Fruit fly (Drosophila melanogaster) whole organism, prepupa: ENCODE measurements around the gene CG31313.

Experiments used
- Blimp-1 ChIP-seq: fragments of 200-800 bp; sonication (Bioruptor generic); optimal IDR thresholded peaks from 3 replicates; lab custom pipeline; 2017; ENCODE audit warnings: missing biosample characterization, missing genetic modification characterization, mild to moderate bottlenecking, moderate library complexity, missing genetic modification reagents
- CG11294 ChIP-seq: fragments of 200-800 bp; sonication (Bioruptor generic); IDR thresholded peaks from 2 replicates; pipeline ENCODE4 v1.3.6; 2022; ENCODE audit warnings: missing biosample characterization, missing genetic modification characterization
- CG11762 ChIP-seq: fragments of 200-800 bp; sonication (Bioruptor generic); optimal IDR thresholded peaks from 3 replicates; lab custom pipeline; 2016; ENCODE audit warnings: missing biosample characterization, missing genetic modification characterization; ENCODE audit not compliant: insufficient read depth
- CG11902 ChIP-seq: fragments of 200-800 bp; sonication (Bioruptor generic); optimal IDR thresholded peaks from 3 replicates; lab custom pipeline; 2016; ENCODE audit warnings: missing biosample characterization, missing genetic modification characterization
- CG1621 ChIP-seq: fragments of 200-800 bp; sonication (Bioruptor generic); optimal IDR thresholded peaks from 3 replicates; lab custom pipeline; 2018; ENCODE audit warnings: missing biosample characterization, mild to moderate bottlenecking, missing genetic modification characterization
- CG3032 ChIP-seq: fragments of 200-800 bp; optimal IDR thresholded peaks from 2 replicates; lab custom pipeline; 2019; ENCODE audit warnings: missing biosample characterization, mild to moderate bottlenecking, missing genetic modification characterization, moderate library complexity
- CG31627 ChIP-seq: fragments of 200-800 bp; sonication (Bioruptor generic); optimal IDR thresholded peaks from 3 replicates; lab custom pipeline; 2016; ENCODE audit warnings: missing biosample characterization, missing genetic modification characterization
- CG32006 ChIP-seq: fragments of 200-800 bp; sonication (Bioruptor generic); optimal IDR thresholded peaks from 3 replicates; lab custom pipeline; 2017; ENCODE audit warnings: missing biosample characterization, mild to moderate bottlenecking, missing genetic modification characterization
- CG3919 ChIP-seq: fragments of 200-800 bp; sonication (Bioruptor generic); optimal IDR thresholded peaks from 3 replicates; lab custom pipeline; 2016; ENCODE audit warnings: missing biosample characterization, missing genetic modification characterization
- CG4318 ChIP-seq: fragments of 200-800 bp; sonication (Bioruptor generic); optimal IDR thresholded peaks from 3 replicates; lab custom pipeline; 2017; ENCODE audit warnings: missing biosample characterization, mild to moderate bottlenecking, missing genetic modification characterization
- CG6163 ChIP-seq: fragments of 200-800 bp; sonication (Bioruptor generic); IDR thresholded peaks from 3 replicates; pipeline ENCODE4 v1.3.6; 2022; ENCODE audit warnings: missing biosample characterization, missing genetic modification characterization
- CG6276 ChIP-seq: fragments of 200-800 bp; sonication (Bioruptor generic); optimal IDR thresholded peaks from 2 replicates; lab custom pipeline; 2017; ENCODE audit warnings: missing biosample characterization, mild to moderate bottlenecking, missing genetic modification characterization
- CG6792 ChIP-seq: fragments of 200-800 bp; sonication (Bioruptor generic); optimal IDR thresholded peaks from 3 replicates; lab custom pipeline; 2016; ENCODE audit warnings: missing biosample characterization, missing genetic modification characterization
- CG6808 ChIP-seq: fragments of 200-800 bp; sonication (Bioruptor generic); optimal IDR thresholded peaks from 3 replicates; lab custom pipeline; 2017; ENCODE audit warnings: missing biosample characterization, missing genetic modification characterization, mild to moderate bottlenecking, moderate library complexity, missing genetic modification reagents
- CG6854 ChIP-seq: fragments of 200-800 bp; sonication (Bioruptor generic); optimal IDR thresholded peaks from 2 replicates; lab custom pipeline; 2017; ENCODE audit warnings: missing biosample characterization, mild to moderate bottlenecking, missing genetic modification characterization
- CG7368 ChIP-seq: fragments of 200-800 bp; sonication (Bioruptor generic); optimal IDR thresholded peaks from 3 replicates; lab custom pipeline; 2016; ENCODE audit warnings: missing biosample characterization, missing genetic modification characterization
- CG8119 ChIP-seq: fragments of 200-800 bp; sonication (Bioruptor generic); IDR thresholded peaks from 3 replicates; pipeline ENCODE4 v1.3.6; 2022; ENCODE audit warnings: missing biosample characterization, missing genetic modification characterization
- CG8632 ChIP-seq: fragments of 200-800 bp; sonication (Bioruptor generic); optimal IDR thresholded peaks from 3 replicates; lab custom pipeline; 2016; ENCODE audit warnings: missing biosample characterization, missing genetic modification characterization
- CG9139 ChIP-seq: fragments of 200-800 bp; sonication (Bioruptor generic); optimal IDR thresholded peaks from 3 replicates; lab custom pipeline; 2017; ENCODE audit warnings: missing biosample characterization, mild to moderate bottlenecking, missing genetic modification characterization
- Eip75B ChIP-seq: fragments of 200-800 bp; sonication (Bioruptor generic); optimal IDR thresholded peaks from 3 replicates; lab custom pipeline; 2016; ENCODE audit warnings: missing biosample characterization, missing genetic modification characterization
- Eip78C ChIP-seq: fragments of 200-800 bp; sonication (Bioruptor generic); peaks from one replicate; lab custom pipeline; 2016; ENCODE audit warnings: missing biosample characterization, missing genetic modification characterization
- Eip93F ChIP-seq: fragments of 200-800 bp; sonication (Bioruptor generic); optimal IDR thresholded peaks from 2 replicates; lab custom pipeline; 2016; ENCODE audit warnings: missing biosample characterization, mild to moderate bottlenecking, missing genetic modification characterization
- Ets96B ChIP-seq: fragments of 200-800 bp; optimal IDR thresholded peaks from 2 replicates; lab custom pipeline; 2019; ENCODE audit warnings: missing biosample characterization, mild to moderate bottlenecking, missing genetic modification characterization, moderate library complexity
- Gug ChIP-seq: fragments of 200-800 bp; sonication (Bioruptor generic); IDR thresholded peaks from 2 replicates; pipeline ENCODE4 v1.3.6; 2022; ENCODE audit warnings: missing biosample characterization, missing genetic modification characterization
- Hr38 ChIP-seq: sonication (Bioruptor generic); optimal IDR thresholded peaks from 2 replicates; lab custom pipeline; 2016; ENCODE audit warnings: missing biosample characterization, missing genetic modification characterization
- Hr39 ChIP-seq: fragments of 200-800 bp; sonication (Bioruptor generic); optimal IDR thresholded peaks from 2 replicates; lab custom pipeline; 2016; ENCODE audit warnings: missing biosample characterization, missing genetic modification characterization
- Hr4 ChIP-seq: fragments of 200-800 bp; sonication (Bioruptor generic); optimal IDR thresholded peaks from 3 replicates; lab custom pipeline; 2016; ENCODE audit warnings: missing biosample characterization, missing genetic modification characterization
- OdsH ChIP-seq: fragments of 200-800 bp; sonication (Bioruptor generic); optimal IDR thresholded peaks from 3 replicates; lab custom pipeline; 2016; ENCODE audit warnings: missing biosample characterization, missing genetic modification characterization
- Smox ChIP-seq: fragments of 200-800 bp; sonication (Bioruptor generic); optimal IDR thresholded peaks from 3 replicates; lab custom pipeline; 2016; ENCODE audit warnings: missing biosample characterization, missing genetic modification characterization
- Sox102F ChIP-seq: fragments of 200-800 bp; sonication (Bioruptor generic); optimal IDR thresholded peaks from 2 replicates; lab custom pipeline; 2016; ENCODE audit warnings: missing biosample characterization, mild to moderate bottlenecking, missing genetic modification characterization
- Sox14 ChIP-seq: fragments of 200-800 bp; sonication (Bioruptor generic); optimal IDR thresholded peaks from 3 replicates; lab custom pipeline; 2016; ENCODE audit warnings: missing biosample characterization, missing genetic modification characterization
- achi ChIP-seq: fragments of 200-800 bp; sonication (Bioruptor generic); optimal IDR thresholded peaks from 3 replicates; lab custom pipeline; 2016; ENCODE audit warnings: missing biosample characterization, missing genetic modification characterization
- acj6 ChIP-seq: fragments of 200-800 bp; sonication (Bioruptor generic); optimal IDR thresholded peaks from 3 replicates; lab custom pipeline; 2016; ENCODE audit warnings: missing biosample characterization, missing genetic modification characterization
- dac ChIP-seq: fragments of 200-800 bp; sonication (Bioruptor generic); optimal IDR thresholded peaks from 2 replicates; lab custom pipeline; 2017; ENCODE audit warnings: missing biosample characterization, mild to moderate bottlenecking, missing genetic modification characterization
- eg ChIP-seq: fragments of 200-800 bp; sonication (Bioruptor generic); IDR thresholded peaks from 3 replicates; pipeline ENCODE4 v1.3.6; 2022; ENCODE audit warnings: missing biosample characterization, missing genetic modification characterization
- esn ChIP-seq: fragments of 200-800 bp; sonication (Bioruptor generic); optimal IDR thresholded peaks from 2 replicates; lab custom pipeline; 2016; ENCODE audit warnings: missing biosample characterization, mild to moderate bottlenecking, missing genetic modification characterization, moderate library complexity
- fd59A ChIP-seq: fragments of 200-800 bp; sonication (Bioruptor generic); optimal IDR thresholded peaks from 2 replicates; lab custom pipeline; 2017; ENCODE audit warnings: missing biosample characterization, mild to moderate bottlenecking, missing genetic modification characterization, missing genetic modification reagents
- fkh ChIP-seq: fragments of 200-800 bp; sonication (Bioruptor generic); optimal IDR thresholded peaks from 3 replicates; lab custom pipeline; 2017; ENCODE audit warnings: missing biosample characterization, mild to moderate bottlenecking, missing genetic modification characterization, moderate library complexity
- lz ChIP-seq: fragments of 200-800 bp; sonication (Bioruptor generic); optimal IDR thresholded peaks from 3 replicates; lab custom pipeline; 2016; ENCODE audit warnings: missing biosample characterization, missing genetic modification characterization
- net ChIP-seq: fragments of 200-800 bp; sonication (Bioruptor generic); optimal IDR thresholded peaks from 3 replicates; lab custom pipeline; 2016; ENCODE audit warnings: missing biosample characterization, missing genetic modification characterization
- pdm3 ChIP-seq: fragments of 200-800 bp; sonication (Bioruptor generic); optimal IDR thresholded peaks from 3 replicates; lab custom pipeline; 2016; ENCODE audit warnings: missing biosample characterization, missing genetic modification characterization
- salr ChIP-seq, 2 experiments: fragments of 200-800 bp; sonication (Bioruptor generic); optimal IDR thresholded peaks; 3 replicates each; lab custom pipeline; 2016 to 2018; ENCODE audit warnings: missing biosample characterization in 2 of 2, missing genetic modification characterization in 2 of 2, mild to moderate bottlenecking in 1 of 2
- spab ChIP-seq: fragments of 200-800 bp; sonication (Bioruptor generic); optimal IDR thresholded peaks from 2 replicates; lab custom pipeline; 2017; ENCODE audit warnings: missing biosample characterization, mild to moderate bottlenecking, missing genetic modification characterization, missing genetic modification reagents
- ss ChIP-seq, 2 experiments: fragments of 200-800 bp; sonication (Bioruptor generic); optimal IDR thresholded peaks; 2 replicates in 1 of 2; 3 replicates in 1 of 2; lab custom pipeline; 2017 to 2018; ENCODE audit warnings: mild to moderate bottlenecking in 2 of 2, missing biosample characterization in 2 of 2, missing genetic modification characterization in 2 of 2, moderate library complexity in 1 of 2
- svp ChIP-seq: fragments of 200-800 bp; sonication (Bioruptor generic); peaks from one replicate; lab custom pipeline; 2016; ENCODE audit warnings: missing biosample characterization, missing genetic modification characterization
- vri ChIP-seq: fragments of 200-800 bp; sonication (Bioruptor generic); optimal IDR thresholded peaks from 3 replicates; lab custom pipeline; 2016; ENCODE audit warnings: missing biosample characterization, mild to moderate bottlenecking, missing genetic modification characterization

The CG31313 gene

dm6 chr3R:14560635-14561034 lies 6.6 kb downstream of the CG31313 start, which contains the start of gene Jig:
Gene Jig (plus strand): TSS chr3R:14560935.
- TF ChIP-seq Eip78C (GFP tag; lab: Kevin White, UChicago) (no peak), pdm3 (GFP tag; lab: Kevin White, UChicago) (no peak), fkh (no peak), esn (GFP tag; lab: Kevin White, UChicago) (no peak), Eip75B (GFP tag; lab: Kevin White, UChicago) (no peak), Hr39 (GFP tag; lab: Kevin White, UChicago) (no peak), CG11294 (no peak), CG4318 (no peak), CG1621 (no peak), CG7368 (GFP tag; lab: Kevin White, UChicago) (no peak), Ets96B (tag; lab: Kevin White, UChicago) (no peak), CG6808 (GFP tag; lab: Kevin White, UChicago) (no peak), salr (GFP tag; optimal IDR thresholded peaks at IDR 0.05; lab: Kevin White, UChicago) (no peak), CG6163 (no peak), Gug (no peak), CG3919 (GFP tag; lab: Kevin White, UChicago) (no peak), spab (GFP tag; lab: Kevin White, UChicago) (no peak), net (no peak), Smox (GFP tag; lab: Kevin White, UChicago) (no peak), CG32006 (GFP tag; lab: Kevin White, UChicago) (no peak)

- TF ChIP-seq pdm3 (GFP tag; lab: Kevin White, UChicago) (no peak), Hr38 (GFP tag; lab: Kevin White, UChicago) (no peak), lz (GFP tag; lab: Kevin White, UChicago) (no peak), fkh (no peak), ss (GFP tag; optimal IDR thresholded peaks at IDR 0.05; lab: Kevin White, UChicago) (no peak), net (no peak)
- TF ChIP-seq, all 60 proteins: peak for 0
Measured at dm6 chr3R:14559954-14560353, 7.3 kb downstream of the CG31313 start, which contains the start of gene CG14854. Gene CG14854 (minus strand): TSS chr3R:14560054.

- peak; percentile 67 for TF ChIP-seq lz (GFP tag; lab: Kevin White, UChicago)
- peak; percentile 94 for TF ChIP-seq CG32006 (GFP tag; lab: Kevin White, UChicago)
- TF ChIP-seq CG6854, result no peak
- peak; percentile 94 for TF ChIP-seq Eip78C (GFP tag; lab: Kevin White, UChicago)
- peak; percentile 67 for TF ChIP-seq achi (GFP tag; lab: Kevin White, UChicago)
- TF ChIP-seq ss (GFP tag; optimal IDR thresholded peaks at IDR 0.05; lab: Kevin White, UChicago), result peak in 1 of 2 experiments; percentile 69
- TF ChIP-seq fd59A, result peak; percentile 37
- peak; percentile 59 for TF ChIP-seq Eip75B (GFP tag; lab: Kevin White, UChicago)
- peak; percentile 79 for TF ChIP-seq pdm3 (GFP tag; lab: Kevin White, UChicago)
- TF ChIP-seq CG11902, result no peak
- TF ChIP-seq CG6792 (GFP tag; lab: Kevin White, UChicago), result peak; percentile 41
- peak; percentile 48 for TF ChIP-seq CG11762
- TF ChIP-seq svp (GFP tag; lab: Kevin White, UChicago), result peak; percentile 84
- TF ChIP-seq CG31627 (GFP tag; lab: Kevin White, UChicago), result peak; percentile 48
- peak; percentile 86 for TF ChIP-seq CG4318
- peak; percentile 49 for TF ChIP-seq Sox102F (GFP tag; lab: Kevin White, UChicago)
- peak; percentile 34 for TF ChIP-seq CG7368 (GFP tag; lab: Kevin White, UChicago)
- peak; percentile 61 for TF ChIP-seq acj6 (GFP tag; lab: Kevin White, UChicago)
- TF ChIP-seq CG3032, result peak; percentile 58
- TF ChIP-seq OdsH, result peak; percentile 65
- TF ChIP-seq Ets96B (tag; lab: Kevin White, UChicago), result peak; percentile 73
- peak; percentile 79 for TF ChIP-seq CG6276 (GFP tag; lab: Kevin White, UChicago)
- TF ChIP-seq CG1621, result peak; percentile 52
- TF ChIP-seq CG6163, result peak; percentile 76; the same call in 2 of the 3 replicates
- TF ChIP-seq Sox14 (GFP tag; lab: Kevin White, UChicago), result peak; percentile 72
- TF ChIP-seq dac (GFP tag; lab: Kevin White, UChicago), result peak; percentile 87
- TF ChIP-seq vri (GFP tag; lab: Kevin White, UChicago), result no peak
- peak; percentile 30 for TF ChIP-seq CG8632
- TF ChIP-seq Hr4, result peak; percentile 92
- peak; percentile 81 for TF ChIP-seq eg (GFP tag; lab: Robert Waterston, UW)
- TF ChIP-seq CG8119 (GFP tag; lab: Robert Waterston, UW), result peak; percentile 89
- no peak for TF ChIP-seq CG9139 (GFP tag; lab: Kevin White, UChicago)
- peak; percentile 66 for TF ChIP-seq net
- no peak for TF ChIP-seq Blimp-1 (GFP tag; lab: Kevin White, UChicago)
- no peak for TF ChIP-seq Eip93F (GFP tag; lab: Kevin White, UChicago)
- peak; percentile 73 for TF ChIP-seq Gug
Measured at dm6 chr3R:14558383-14558883, 8.8 kb downstream of the CG31313 start.
